Worm (Caenorhabditis elegans): ENCODE measurements around the gene frm-8.

DNA sequence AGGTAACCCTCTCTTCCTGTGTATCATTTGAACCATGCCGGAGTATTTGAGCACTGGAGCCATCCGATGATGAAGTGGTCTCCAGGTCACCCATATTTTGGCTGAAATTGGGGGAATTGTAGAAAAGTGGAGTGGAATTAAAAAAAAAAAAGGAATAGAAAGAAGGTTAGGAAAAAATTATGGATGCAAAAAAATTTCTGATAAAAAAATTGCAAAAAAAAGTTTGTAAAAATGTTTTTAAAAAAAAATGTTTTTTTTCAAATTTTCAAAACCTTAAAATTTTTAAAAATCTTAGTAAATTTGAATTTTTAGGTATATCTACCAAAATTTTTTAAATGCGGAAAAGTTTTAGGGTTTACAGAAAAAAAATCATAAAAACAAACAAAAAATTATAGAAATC lies at the start of gene frm-8:
- no peak for TF ChIP-seq nhr-12 (tag; optimal IDR thresholded peaks at IDR 0.05)
- no peak for TF ChIP-seq unc-39 (tag; optimal IDR thresholded peaks at IDR 0.05)
- TF ChIP-seq ceh-43 (GFP tag; optimal IDR thresholded peaks at IDR 0.05) = no peak
- TF ChIP-seq nhr-28 (tag; optimal IDR thresholded peaks at IDR 0.05) = no peak
- TF ChIP-seq ces-1 (GFP tag; optimal IDR thresholded peaks at IDR 0.05) = no peak
- no peak for TF ChIP-seq pha-4 (tag; optimal IDR thresholded peaks at IDR 0.05)
- no peak for TF ChIP-seq lin-13 (tag; optimal IDR thresholded peaks at IDR 0.05)
- no peak for TF ChIP-seq elt-3 (tag; optimal IDR thresholded peaks at IDR 0.05)
- TF ChIP-seq lin-32 (GFP tag; optimal IDR thresholded peaks at IDR 0.05) = no peak
- no peak for TF ChIP-seq snpc-4 (tag; optimal IDR thresholded peaks at IDR 0.05)

All from whole organism, mixed stage, embryonic.